Worm (Caenorhabditis elegans) whole organism, L1 larva: Measurements from ENCODE around the gene asp-19.

ENCODE experiments used
- C04F5.9 ChIP-seq: sonication (generic microtip); optimal IDR thresholded peaks from 2 replicates; lab custom pipeline; 2016; ENCODE audit warnings: missing genetic modification characterization, missing compliant biosample characterization
- C34B4.2 ChIP-seq: sonication (generic microtip); optimal IDR thresholded peaks from 2 replicates; lab custom pipeline; 2017; ENCODE audit warnings: mild to moderate bottlenecking, missing genetic modification characterization, missing compliant biosample characterization
- Y116A8C.19 ChIP-seq: sonication (generic microtip); optimal IDR thresholded peaks from 2 replicates; lab custom pipeline; 2016; ENCODE audit warnings: missing compliant biosample characterization, missing genetic modification characterization, borderline replicate concordance
- aly-2 ChIP-seq: fragments of 150-350 bp; optimal IDR thresholded peaks from 2 replicates; lab custom pipeline; 2014; ENCODE audit warnings: missing biosample characterization, missing genetic modification characterization
- ama-1 ChIP-seq: fragments of 150-350 bp; optimal IDR thresholded peaks from 2 replicates; lab custom pipeline; 2014
- blmp-1 ChIP-seq: fragments of 150-350 bp; optimal IDR thresholded peaks from 2 replicates; lab custom pipeline; 2014; ENCODE audit warnings: missing biosample characterization, missing genetic modification characterization
- ceh-63 ChIP-seq: fragments of 200-800 bp; sonication (Bioruptor generic); optimal IDR thresholded peaks from 2 replicates; lab custom pipeline; 2018; ENCODE audit warnings: mild to moderate bottlenecking, missing genetic modification characterization, missing compliant biosample characterization
- ceh-90 ChIP-seq: sonication (generic microtip); optimal IDR thresholded peaks from 2 replicates; lab custom pipeline; 2016; ENCODE audit warnings: missing genetic modification characterization, missing compliant biosample characterization
- efl-1 ChIP-seq, 4 experiments: fragments of 150-350 bp; optimal IDR thresholded peaks in 3 of 4; peaks in 1 of 4; 1 replicate in 1 of 4; 2 replicates in 3 of 4; lab custom pipeline; 2014; ENCODE audit warnings: missing biosample characterization in 2 of 4, missing genetic modification characterization in 2 of 4, missing genetic modification reagents in 2 of 4
- egl-27 ChIP-seq, 2 experiments: fragments of 150-350 bp in 1 of 2; sonication (generic microtip); optimal IDR thresholded peaks; 3 replicates each; lab custom pipeline; 2017 to 2018; ENCODE audit warnings: missing biosample characterization in 2 of 2, missing genetic modification characterization in 2 of 2, missing genetic modification reagents in 2 of 2
- elt-2 ChIP-seq: sonication (generic microtip); optimal IDR thresholded peaks from 2 replicates; lab custom pipeline; 2016; ENCODE audit warnings: missing genetic modification characterization, mild to moderate bottlenecking, inconsistent platforms, missing compliant biosample characterization, missing genetic modification reagents
- ets-5 ChIP-seq: fragments of 200-800 bp; sonication (Bioruptor generic); IDR thresholded peaks from 2 replicates; pipeline ENCODE4 v1.3.6; 2022; ENCODE audit warnings: missing genetic modification characterization, missing compliant biosample characterization
- fos-1 ChIP-seq: fragments of 150-350 bp; optimal IDR thresholded peaks from 2 replicates; lab custom pipeline; 2014; ENCODE audit warnings: missing biosample characterization, missing genetic modification characterization
- grh-1 ChIP-seq: fragments of 200-800 bp; sonication (Bioruptor generic); IDR thresholded peaks from 2 replicates; pipeline ENCODE4 v1.3.6; 2022; ENCODE audit warnings: missing genetic modification reagents, missing genetic modification characterization, missing compliant biosample characterization
- hlh-17 ChIP-seq: fragments of 200-800 bp; sonication (Bioruptor generic); optimal IDR thresholded peaks from 2 replicates; lab custom pipeline; 2018; ENCODE audit warnings: missing genetic modification characterization, mild to moderate bottlenecking, missing compliant biosample characterization, moderate library complexity, borderline replicate concordance
- jun-1 ChIP-seq: fragments of 150-350 bp; optimal IDR thresholded peaks from 2 replicates; lab custom pipeline; 2014; ENCODE audit warnings: missing biosample characterization, missing genetic modification reagents, missing genetic modification characterization
- lin-15B ChIP-seq: fragments of 150-350 bp; sonication (generic microtip); optimal IDR thresholded peaks from 3 replicates; lab custom pipeline; 2014; ENCODE audit warnings: missing biosample characterization, missing genetic modification characterization
- mep-1 ChIP-seq: fragments of 150-350 bp; optimal IDR thresholded peaks from 2 replicates; lab custom pipeline; 2014; ENCODE audit warnings: missing biosample characterization, missing genetic modification characterization
- nhr-19 ChIP-seq: fragments of 200-800 bp; sonication (Bioruptor generic); conservative IDR thresholded peaks from 2 replicates; pipeline ENCODE4 v1.3.6; 2022; ENCODE audit warnings: missing genetic modification characterization, missing compliant biosample characterization
- nhr-20 ChIP-seq: sonication (generic microtip); optimal IDR thresholded peaks from 2 replicates; lab custom pipeline; 2016; ENCODE audit warnings: mild to moderate bottlenecking, missing genetic modification characterization, missing compliant biosample characterization
- nhr-28 ChIP-seq: fragments of 150-350 bp; optimal IDR thresholded peaks from 2 replicates; lab custom pipeline; 2014; ENCODE audit warnings: missing biosample characterization, missing genetic modification characterization
- nhr-47 ChIP-seq: sonication (generic microtip); optimal IDR thresholded peaks from 2 replicates; lab custom pipeline; 2016; ENCODE audit warnings: mild to moderate bottlenecking, missing genetic modification characterization, moderate library complexity, missing compliant biosample characterization
- nhr-76 ChIP-seq: sonication (generic microtip); optimal IDR thresholded peaks from 2 replicates; lab custom pipeline; 2017; ENCODE audit warnings: missing biosample characterization, missing genetic modification characterization
- nhr-84 ChIP-seq: sonication (generic microtip); optimal IDR thresholded peaks from 2 replicates; lab custom pipeline; 2017; ENCODE audit warnings: missing biosample characterization, missing genetic modification characterization
- nhr-85 ChIP-seq: sonication (generic microtip); peaks from one replicate; lab custom pipeline; 2016; ENCODE audit warnings: missing genetic modification characterization, inconsistent platforms, missing compliant biosample characterization
- nhr-90 ChIP-seq: sonication (generic microtip); optimal IDR thresholded peaks from 2 replicates; lab custom pipeline; 2016; ENCODE audit warnings: mild to moderate bottlenecking, missing genetic modification characterization, missing compliant biosample characterization; ENCODE audit not compliant: poor library complexity
- pag-3 ChIP-seq: sonication (generic microtip); optimal IDR thresholded peaks from 2 replicates; lab custom pipeline; 2017; ENCODE audit warnings: missing genetic modification characterization, mild to moderate bottlenecking, missing compliant biosample characterization, antibody characterized with exemption, borderline replicate concordance; ENCODE audit not compliant: insufficient read depth
- rnt-1 ChIP-seq: sonication (generic microtip); optimal IDR thresholded peaks from 2 replicates; lab custom pipeline; 2016; ENCODE audit warnings: mild to moderate bottlenecking, missing genetic modification characterization, moderate library complexity, missing compliant biosample characterization
- skn-1 ChIP-seq: fragments of 150-350 bp; optimal IDR thresholded peaks from 2 replicates; lab custom pipeline; 2014; ENCODE audit warnings: missing biosample characterization, missing genetic modification characterization
- snpc-4 ChIP-seq: fragments of 150-350 bp; optimal IDR thresholded peaks from 2 replicates; lab custom pipeline; 2014; ENCODE audit warnings: missing biosample characterization, missing genetic modification characterization
- snu-23 ChIP-seq: sonication (generic microtip); optimal IDR thresholded peaks from 2 replicates; lab custom pipeline; 2016; ENCODE audit warnings: missing genetic modification characterization, missing compliant biosample characterization
- sox-4 ChIP-seq: sonication (generic microtip); optimal IDR thresholded peaks from 2 replicates; lab custom pipeline; 2016; ENCODE audit warnings: missing genetic modification characterization, missing compliant biosample characterization
- sptf-1 ChIP-seq: fragments of 150-350 bp; optimal IDR thresholded peaks from 2 replicates; lab custom pipeline; 2014; ENCODE audit warnings: missing biosample characterization, missing genetic modification characterization
- sup-37 ChIP-seq: fragments of 200-800 bp; sonication (Bioruptor generic); optimal IDR thresholded peaks from 2 replicates; lab custom pipeline; 2018; ENCODE audit warnings: mild to moderate bottlenecking, missing genetic modification characterization, missing compliant biosample characterization
- swsn-7 ChIP-seq: sonication (generic microtip); optimal IDR thresholded peaks from 2 replicates; lab custom pipeline; 2016; ENCODE audit warnings: missing genetic modification characterization, missing compliant biosample characterization
- tlp-1 ChIP-seq: fragments of 150-350 bp; optimal IDR thresholded peaks from 2 replicates; lab custom pipeline; 2014; ENCODE audit warnings: missing biosample characterization, missing genetic modification characterization
- unc-86 ChIP-seq: sonication (generic microtip); optimal IDR thresholded peaks from 2 replicates; lab custom pipeline; 2016; ENCODE audit warnings: missing genetic modification characterization, missing compliant biosample characterization
- unc-98 ChIP-seq: fragments of 200-800 bp; sonication (Bioruptor generic); IDR thresholded peaks from 2 replicates; pipeline ENCODE4 v1.3.6; 2022; ENCODE audit warnings: missing genetic modification characterization, missing compliant biosample characterization
- xbp-1 ChIP-seq: sonication (generic microtip); optimal IDR thresholded peaks from 2 replicates; lab custom pipeline; 2016; ENCODE audit warnings: missing genetic modification characterization, missing compliant biosample characterization
- zag-1 ChIP-seq: fragments of 150-350 bp; optimal IDR thresholded peaks from 2 replicates; lab custom pipeline; 2014; ENCODE audit warnings: missing biosample characterization, missing genetic modification characterization
- ztf-4 ChIP-seq: fragments of 150-350 bp; optimal IDR thresholded peaks from 2 replicates; lab custom pipeline; 2014; ENCODE audit warnings: missing biosample characterization, missing genetic modification characterization

The asp-19 gene

DNA sequence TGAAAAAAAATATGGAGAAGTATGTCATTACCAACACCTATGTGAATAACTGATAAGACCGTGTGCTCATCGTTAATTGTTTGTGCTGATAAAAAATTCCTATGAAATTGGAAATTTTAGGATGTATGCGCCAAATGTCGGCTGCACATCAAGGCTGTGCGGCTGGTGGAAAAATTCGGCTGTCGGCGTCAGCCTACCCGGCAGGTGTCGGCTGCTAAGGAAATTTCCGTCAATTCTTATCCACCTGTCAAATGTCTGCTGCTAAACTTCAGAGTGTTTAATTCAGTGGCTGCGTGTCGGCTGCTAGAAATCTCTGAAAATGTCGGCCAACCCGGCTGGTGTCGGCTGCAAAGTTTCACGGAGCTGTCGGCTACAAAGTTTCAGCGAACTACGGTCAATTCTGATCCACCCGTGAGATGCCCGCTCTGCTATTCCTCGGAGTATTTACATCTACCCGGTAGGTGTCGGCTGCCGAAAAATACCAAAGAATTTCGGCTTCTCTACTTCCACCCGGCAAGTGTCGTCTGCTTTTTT is 9.2 kb downstream of the asp-19 start, which contains the start of gene Y17D7C.2:
Y17D7C.2 (minus strand) TSS at position 32 of the 534 bp plus-strand sequence.
- TF ChIP-seq C34B4.2 (tag; lab: Kevin White, UChicago) = peak; percentile 14
- 0 out of 2 replicates have a peak, but pooled peaks have one; percentile 79 for TF ChIP-seq ets-5 (GFP tag; lab: Robert Waterston, UW)
- TF ChIP-seq nhr-85 (tag; lab: Kevin White, UChicago) = peak; percentile 75
- TF ChIP-seq snpc-4 (tag; lab: Kevin White, UChicago) = no peak
- TF ChIP-seq elt-2 (tag; lab: Kevin White, UChicago) = peak; percentile 24
- 0 out of 2 replicates have a peak, but pooled peaks have one; percentile 42 for TF ChIP-seq grh-1 (GFP tag; lab: Robert Waterston, UW)
- no peak for TF ChIP-seq pag-3
- no peak for TF ChIP-seq efl-1 (optimal IDR thresholded peaks at IDR 0.05; lab: Kevin White, UChicago)
- TF ChIP-seq efl-1 (GFP tag; optimal IDR thresholded peaks at IDR 0.05 in 1 of 2; lab: Kevin White, UChicago) = peak in 1 of 2 experiments; percentile 87

- TF ChIP-seq efl-1 (optimal IDR thresholded peaks at IDR 0.05; lab: Kevin White, UChicago) (no peak), efl-1 (GFP tag; optimal IDR thresholded peaks at IDR 0.05 in 1 of 2; lab: Kevin White, UChicago) (peak in 1 of 2 experiments; percentile 91), nhr-90 (tag; lab: Kevin White, UChicago) (no peak), rnt-1 (tag; lab: Kevin White, UChicago) (no peak), xbp-1 (tag; lab: Kevin White, UChicago) (no peak)
Observed at ce11 chrV:18719412-18719811, 9.8 kb downstream of the asp-19 start.

DNA sequence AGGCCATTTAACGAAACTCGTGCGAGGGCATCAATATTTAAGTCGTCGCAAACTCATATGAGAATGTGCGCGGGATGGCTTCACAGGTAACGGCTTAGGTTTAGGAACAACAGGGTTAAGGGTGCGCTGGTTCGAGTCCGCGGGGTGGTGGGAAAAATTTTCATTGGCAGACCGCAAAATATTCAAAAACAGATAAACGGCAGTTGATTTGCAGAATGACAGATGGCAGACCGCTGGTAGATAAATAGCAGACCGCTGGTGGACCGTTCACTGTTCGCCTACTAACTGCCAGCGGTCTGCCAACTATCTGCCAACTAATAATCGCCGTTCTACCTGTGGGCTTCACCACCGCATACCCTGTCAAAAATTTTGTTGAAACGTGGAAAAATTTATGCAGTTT is 17.1 kb downstream of the asp-19 start:
- no peak for TF ChIP-seq ztf-4 (tag; lab: Kevin White, UChicago)
- no peak for TF ChIP-seq snu-23 (GFP tag; lab: Kevin White, UChicago)
- no peak for TF ChIP-seq mep-1 (tag; lab: Kevin White, UChicago)
- TF ChIP-seq tlp-1 (tag; lab: Kevin White, UChicago) = no peak
- TF ChIP-seq nhr-28 (tag; lab: Kevin White, UChicago) = no peak
- TF ChIP-seq blmp-1 = no peak
- no peak for TF ChIP-seq fos-1
- TF ChIP-seq nhr-19 = 0 out of 2 replicates have a peak, but pooled peaks have one; percentile 34
- no peak for TF ChIP-seq efl-1 (optimal IDR thresholded peaks at IDR 0.05; lab: Kevin White, UChicago)
- TF ChIP-seq efl-1 (GFP tag; optimal IDR thresholded peaks at IDR 0.05 in 1 of 2; lab: Kevin White, UChicago) = no peak
- TF ChIP-seq nhr-47 (tag; lab: Kevin White, UChicago) = peak; percentile 71
- TF ChIP-seq hlh-17 (GFP tag; lab: Kevin White, UChicago) = no peak
- 0 out of 2 replicates have a peak, but pooled peaks have one; percentile 34 for TF ChIP-seq ets-5 (GFP tag; lab: Robert Waterston, UW)
- 0 out of 2 replicates have a peak, but pooled peaks have one; percentile 12 for TF ChIP-seq unc-98 (GFP tag; lab: Robert Waterston, UW)
- no peak for TF ChIP-seq C34B4.2 (tag; lab: Kevin White, UChicago)
- TF ChIP-seq grh-1 (GFP tag; lab: Robert Waterston, UW) = peak; percentile 37
- TF ChIP-seq nhr-85 (tag; lab: Kevin White, UChicago) = peak; percentile 72

- TF ChIP-seq ama-1 (lab: Kevin White, UChicago) (no peak), nhr-19 (0 out of 2 replicates have a peak, but pooled peaks have one; percentile 9)
Observed at ce11 chrV:18711362-18711761, 17.8 kb downstream of the asp-19 start.

ce11 chrV:18710045-18710490 is 19.1 kb downstream of the asp-19 start:
- TF ChIP-seq rnt-1 (tag; lab: Kevin White, UChicago) (no peak), hlh-17 (GFP tag; lab: Kevin White, UChicago) (no peak), efl-1 (optimal IDR thresholded peaks at IDR 0.05; lab: Kevin White, UChicago) (no peak), efl-1 (GFP tag; optimal IDR thresholded peaks at IDR 0.05 in 1 of 2; lab: Kevin White, UChicago) (peak in 1 of 2 experiments; percentile 91), C04F5.9 (tag; lab: Kevin White, UChicago) (no peak), lin-15B (no peak), xbp-1 (tag; lab: Kevin White, UChicago) (peak; percentile 37), C34B4.2 (tag; lab: Kevin White, UChicago) (no peak), zag-1 (no peak), Y116A8C.19 (no peak), sox-4 (no peak), nhr-90 (tag; lab: Kevin White, UChicago) (peak; percentile 47), nhr-20 (tag; lab: Kevin White, UChicago) (peak; percentile 9), sptf-1 (tag; lab: Kevin White, UChicago) (no peak), nhr-76 (tag; lab: Kevin White, UChicago) (no peak), ceh-90 (tag; lab: Kevin White, UChicago) (no peak), unc-86 (peak; percentile 5), ets-5 (GFP tag; lab: Robert Waterston, UW) (no peak), egl-27 (tag; optimal IDR thresholded peaks at IDR 0.05; lab: Kevin White, UChicago) (no peak), swsn-7 (tag; lab: Kevin White, UChicago) (peak; percentile 37), nhr-84 (no peak), jun-1 (no peak), sup-37 (GFP tag; lab: Kevin White, UChicago) (no peak), ceh-63 (GFP tag; lab: Kevin White, UChicago) (no peak), skn-1 (tag; lab: Kevin White, UChicago) (peak; percentile 55), ama-1 (lab: Kevin White, UChicago) (no peak), aly-2 (tag; lab: Kevin White, UChicago) (no peak)
